Worm (Caenorhabditis elegans) whole organism, young adult: Measurements from ENCODE around the gene K06H7.1.
A peak's percentile ranks its signal among the peaks of the same experiment; 100 is the strongest.

Experiments
- B0035.1 ChIP-seq: sonication (generic microtip); optimal IDR thresholded peaks from 2 replicates; lab custom pipeline; 2016; ENCODE audit warnings: missing genetic modification characterization, mild to moderate bottlenecking, missing compliant biosample characterization, missing genotype, missing genetic modification reagents
- C17E4.6 ChIP-seq: fragments of 200-800 bp; sonication (Bioruptor generic); IDR thresholded peaks from 2 replicates; pipeline ENCODE4 v1.3.6; 2022; ENCODE audit warnings: missing genetic modification reagents, missing genetic modification characterization, missing compliant biosample characterization
- F49E8.2 ChIP-seq: sonication (generic microtip); optimal IDR thresholded peaks from 3 replicates; lab custom pipeline; 2017; ENCODE audit warnings: missing genetic modification characterization, mild to moderate bottlenecking, missing compliant biosample characterization, antibody characterized with exemption, moderate library complexity; ENCODE audit not compliant: insufficient read depth
- F57C9.4 ChIP-seq: sonication (generic microtip); optimal IDR thresholded peaks from 2 replicates; lab custom pipeline; 2017; ENCODE audit warnings: mild to moderate bottlenecking, missing genetic modification characterization, missing compliant biosample characterization
- K12H6.12 ChIP-seq: fragments of 200-800 bp; sonication (Bioruptor generic); optimal IDR thresholded peaks from 2 replicates; lab custom pipeline; 2018; ENCODE audit warnings: mild to moderate bottlenecking, missing genetic modification characterization, missing compliant biosample characterization
- T26A5.8 ChIP-seq: sonication (generic microtip); optimal IDR thresholded peaks from 2 replicates; lab custom pipeline; 2016; ENCODE audit warnings: missing genetic modification characterization, missing compliant biosample characterization
- Y53F4B.3 ChIP-seq: fragments of 200-800 bp; sonication (Bioruptor generic); IDR thresholded peaks from 2 replicates; pipeline ENCODE4 v1.3.6; 2022; ENCODE audit warnings: missing genetic modification reagents, missing genetic modification characterization, missing compliant biosample characterization
- Y67H2A.10 ChIP-seq: fragments of 200-800 bp; sonication (Bioruptor generic); conservative IDR thresholded peaks from 2 replicates; pipeline ENCODE4 v1.3.6; 2022; ENCODE audit warnings: missing genetic modification reagents, missing genetic modification characterization, missing compliant biosample characterization
- ZK185.1 ChIP-seq: sonication (generic microtip); optimal IDR thresholded peaks from 2 replicates; lab custom pipeline; 2016; ENCODE audit warnings: mild to moderate bottlenecking, missing genetic modification characterization, missing compliant biosample characterization; ENCODE audit not compliant: poor library complexity, severe bottlenecking
- bed-1 ChIP-seq: fragments of 200-800 bp; sonication (Bioruptor generic); IDR thresholded peaks from 2 replicates; pipeline ENCODE4 v1.3.6; 2022; ENCODE audit warnings: missing genetic modification reagents, missing genetic modification characterization, missing compliant biosample characterization
- ceh-100 ChIP-seq: fragments of 200-800 bp; sonication (Bioruptor generic); IDR thresholded peaks from 2 replicates; pipeline ENCODE4 v1.3.6; 2022; ENCODE audit warnings: missing genetic modification reagents, missing genetic modification characterization, missing compliant biosample characterization
- ceh-58 ChIP-seq: fragments of 200-800 bp; sonication (Bioruptor generic); IDR thresholded peaks from 2 replicates; pipeline ENCODE4 v1.3.6; 2022; ENCODE audit warnings: missing genetic modification characterization, missing compliant biosample characterization
- ceh-79 ChIP-seq: sonication (generic microtip); optimal IDR thresholded peaks from 2 replicates; lab custom pipeline; 2017; ENCODE audit warnings: mild to moderate bottlenecking, missing genetic modification characterization, missing compliant biosample characterization
- die-1 ChIP-seq: sonication (generic microtip); optimal IDR thresholded peaks from 2 replicates; lab custom pipeline; 2016; ENCODE audit warnings: missing genotype, mild to moderate bottlenecking, missing genetic modification characterization, missing compliant biosample characterization
- dox-1 ChIP-seq: fragments of 200-800 bp; sonication (Bioruptor generic); IDR thresholded peaks from 2 replicates; pipeline ENCODE4 v1.3.6; 2022; ENCODE audit warnings: missing genetic modification reagents, missing genetic modification characterization, missing compliant biosample characterization
- dpl-1 ChIP-seq: fragments of 150-350 bp; optimal IDR thresholded peaks from 2 replicates; lab custom pipeline; 2014; ENCODE audit warnings: missing biosample characterization, missing genetic modification reagents, missing genetic modification characterization
- efl-1 ChIP-seq: fragments of 150-350 bp; optimal IDR thresholded peaks from 2 replicates; lab custom pipeline; 2014; ENCODE audit warnings: missing biosample characterization, missing genetic modification reagents, missing genetic modification characterization
- fkh-3 ChIP-seq: sonication (generic microtip); optimal IDR thresholded peaks from 2 replicates; lab custom pipeline; 2016; ENCODE audit warnings: mild to moderate bottlenecking, missing genetic modification characterization, missing compliant biosample characterization
- hlh-12 ChIP-seq: sonication (generic microtip); optimal IDR thresholded peaks from 2 replicates; lab custom pipeline; 2016; ENCODE audit warnings: missing genetic modification characterization, missing compliant biosample characterization
- hlh-26 ChIP-seq: fragments of 200-800 bp; sonication (Bioruptor generic); conservative IDR thresholded peaks from 2 replicates; pipeline ENCODE4 v1.3.6; 2022; ENCODE audit warnings: missing genetic modification reagents, missing genetic modification characterization, missing compliant biosample characterization
- hsf-1 ChIP-seq: fragments of 200-800 bp; sonication (Bioruptor generic); IDR thresholded peaks from 2 replicates; pipeline ENCODE4 v1.3.6; 2022; ENCODE audit warnings: missing genetic modification reagents, missing genetic modification characterization, missing compliant biosample characterization
- lin-40 ChIP-seq: sonication (generic microtip); optimal IDR thresholded peaks from 2 replicates; lab custom pipeline; 2016; ENCODE audit warnings: missing genetic modification characterization, mild to moderate bottlenecking, missing compliant biosample characterization, missing genotype, missing genetic modification reagents
- madf-3 ChIP-seq: fragments of 200-800 bp; sonication (Bioruptor generic); IDR thresholded peaks from 2 replicates; pipeline ENCODE4 v1.3.6; 2022; ENCODE audit warnings: missing genetic modification reagents, missing genetic modification characterization, missing compliant biosample characterization
- madf-6 ChIP-seq: fragments of 200-800 bp; sonication (Bioruptor generic); IDR thresholded peaks from 2 replicates; pipeline ENCODE4 v1.3.6; 2022; ENCODE audit warnings: missing genetic modification reagents, missing genetic modification characterization, missing compliant biosample characterization
- mes-4 ChIP-seq: sonication (generic microtip); optimal IDR thresholded peaks from 2 replicates; lab custom pipeline; 2016; ENCODE audit warnings: missing genotype, missing genetic modification characterization, missing compliant biosample characterization
- mxl-1 ChIP-seq: sonication (generic microtip); optimal IDR thresholded peaks from 2 replicates; lab custom pipeline; 2016; ENCODE audit warnings: missing genetic modification characterization, missing compliant biosample characterization
- nfyb-1 ChIP-seq: fragments of 200-800 bp; sonication (Bioruptor generic); IDR thresholded peaks from 2 replicates; pipeline ENCODE4 v1.3.6; 2022; ENCODE audit warnings: missing genetic modification reagents, missing genetic modification characterization, missing compliant biosample characterization
- nhr-179 ChIP-seq: sonication (generic microtip); optimal IDR thresholded peaks from 2 replicates; lab custom pipeline; 2016; ENCODE audit warnings: mild to moderate bottlenecking, missing genetic modification characterization, missing compliant biosample characterization
- nhr-80 ChIP-seq: sonication (generic microtip); optimal IDR thresholded peaks from 2 replicates; lab custom pipeline; 2016; ENCODE audit warnings: missing genetic modification characterization, missing compliant biosample characterization
- pbrm-1 ChIP-seq: fragments of 200-800 bp; sonication (Bioruptor generic); IDR thresholded peaks from 2 replicates; pipeline ENCODE4 v1.3.6; 2022; ENCODE audit warnings: missing genetic modification reagents, missing genetic modification characterization, missing compliant biosample characterization
- pha-4 ChIP-seq: fragments of 150-350 bp; sonication (generic microtip); optimal IDR thresholded peaks from 2 replicates; lab custom pipeline; 2014; ENCODE audit warnings: missing biosample characterization, missing genetic modification reagents, missing genetic modification characterization
- sea-2 ChIP-seq: fragments of 200-800 bp; sonication (Bioruptor generic); IDR thresholded peaks from 2 replicates; pipeline ENCODE4 v1.3.6; 2022; ENCODE audit warnings: missing genetic modification characterization, missing compliant biosample characterization
- snpc-1.3 ChIP-seq: sonication (generic microtip); optimal IDR thresholded peaks from 2 replicates; lab custom pipeline; 2017; ENCODE audit warnings: missing genetic modification characterization, mild to moderate bottlenecking, missing compliant biosample characterization, antibody characterized with exemption, moderate library complexity, missing genotype, missing genetic modification reagents; ENCODE audit not compliant: insufficient read depth
- somi-1 ChIP-seq: fragments of 200-800 bp; sonication (Bioruptor generic); optimal IDR thresholded peaks from 2 replicates; lab custom pipeline; 2018; ENCODE audit warnings: mild to moderate bottlenecking, missing genetic modification characterization, missing compliant biosample characterization
- tbp1 ChIP-seq: fragments of 200-800 bp; sonication (Bioruptor generic); optimal IDR thresholded peaks from 2 replicates; lab custom pipeline; 2018; ENCODE audit warnings: mild to moderate bottlenecking, missing genetic modification characterization, missing compliant biosample characterization
- tbx-9 ChIP-seq: sonication (generic microtip); optimal IDR thresholded peaks from 2 replicates; lab custom pipeline; 2016; ENCODE audit warnings: borderline replicate concordance, missing genetic modification characterization, inconsistent platforms, missing compliant biosample characterization
- tlf-1 ChIP-seq: fragments of 200-800 bp; sonication (Bioruptor generic); optimal IDR thresholded peaks from 2 replicates; lab custom pipeline; 2018; ENCODE audit warnings: mild to moderate bottlenecking, missing genetic modification characterization, missing compliant biosample characterization
- unc-130 ChIP-seq: sonication (generic microtip); optimal IDR thresholded peaks from 2 replicates; lab custom pipeline; 2016; ENCODE audit warnings: missing genetic modification reagents, missing genetic modification characterization, missing compliant biosample characterization
- ztf-22 ChIP-seq: fragments of 200-800 bp; sonication (Bioruptor generic); optimal IDR thresholded peaks from 2 replicates; lab custom pipeline; 2018; ENCODE audit warnings: mild to moderate bottlenecking, missing genetic modification characterization, moderate library complexity, missing compliant biosample characterization
- ztf-25 ChIP-seq: fragments of 200-800 bp; sonication (Bioruptor generic); IDR thresholded peaks from 2 replicates; pipeline ENCODE4 v1.3.6; 2022; ENCODE audit warnings: missing genetic modification reagents, missing genetic modification characterization, missing compliant biosample characterization
- ztf-28 ChIP-seq: fragments of 200-800 bp; sonication (Bioruptor generic); IDR thresholded peaks from 2 replicates; pipeline ENCODE4 v1.3.6; 2022; ENCODE audit warnings: missing genetic modification reagents, missing genetic modification characterization, missing compliant biosample characterization
- ztf-3 ChIP-seq: fragments of 200-800 bp; sonication (Bioruptor generic); optimal IDR thresholded peaks from 2 replicates; lab custom pipeline; 2018; ENCODE audit warnings: mild to moderate bottlenecking, missing genetic modification characterization, missing compliant biosample characterization
- ztf-6 ChIP-seq: fragments of 200-800 bp; sonication (Bioruptor generic); IDR thresholded peaks from 2 replicates; pipeline ENCODE4 v1.3.6; 2022; ENCODE audit warnings: missing genetic modification reagents, missing genetic modification characterization, missing compliant biosample characterization

The K06H7.1 gene

ce11 chrIII:8144574-8145065 lies 45.5 kb downstream of the K06H7.1 start, which contains the start of the genes C14B9.8 and mrpl-18 (continued):
- no peak for TF ChIP-seq T26A5.8
- no peak for TF ChIP-seq efl-1
- TF ChIP-seq B0035.1 (tag; lab: Kevin White, UChicago), result no peak
- 0 out of 2 replicates have a peak, but pooled peaks have one; percentile 14 for TF ChIP-seq madf-3 (GFP tag; lab: Robert Waterston, UW)
- TF ChIP-seq nfyb-1 (GFP tag; lab: Robert Waterston, UW), result no peak
- TF ChIP-seq hlh-12 (tag; lab: Kevin White, UChicago), result no peak
- TF ChIP-seq Y67H2A.10 (GFP tag; lab: Robert Waterston, UW), result no peak
- TF ChIP-seq ceh-79 (tag; lab: Kevin White, UChicago), result no peak
- no peak for TF ChIP-seq hlh-26
- TF ChIP-seq C17E4.6, result no peak
- no peak for TF ChIP-seq Y53F4B.3 (GFP tag; lab: Robert Waterston, UW)
- no peak for TF ChIP-seq mes-4 (tag; lab: Kevin White, UChicago)
- TF ChIP-seq pha-4 (tag; lab: Kevin White, UChicago), result no peak
- TF ChIP-seq F49E8.2 (tag; lab: Kevin White, UChicago), result no peak
- TF ChIP-seq madf-6 (GFP tag; lab: Robert Waterston, UW), result no peak; the same call in 1 of the 2 replicates
- no peak for TF ChIP-seq pbrm-1 (GFP tag; lab: Robert Waterston, UW)
- no peak for TF ChIP-seq sea-2 (GFP tag; lab: Robert Waterston, UW)
- TF ChIP-seq nhr-179 (tag; lab: Kevin White, UChicago), result no peak
- no peak for TF ChIP-seq dpl-1 (GFP tag; lab: Kevin White, UChicago)
- TF ChIP-seq ztf-28 (GFP tag; lab: Robert Waterston, UW), result no peak
- TF ChIP-seq ztf-3 (GFP tag; lab: Kevin White, UChicago), result no peak
- peak; percentile 82 for TF ChIP-seq ZK185.1 (tag; lab: Kevin White, UChicago)
- no peak for TF ChIP-seq mxl-1 (tag; lab: Kevin White, UChicago)
- TF ChIP-seq tbx-9, result no peak
- no peak for TF ChIP-seq fkh-3
- TF ChIP-seq ceh-58 (GFP tag; lab: Robert Waterston, UW), result no peak
- no peak for TF ChIP-seq ztf-22 (GFP tag; lab: Kevin White, UChicago)
- TF ChIP-seq ztf-25 (GFP tag; lab: Robert Waterston, UW), result no peak
- TF ChIP-seq F57C9.4 (tag; lab: Kevin White, UChicago), result no peak
- peak; percentile 73 for TF ChIP-seq unc-130 (GFP tag; lab: Kevin White, UChicago)
- no peak for TF ChIP-seq tbp1 (GFP tag; lab: Kevin White, UChicago)

- no peak for TF ChIP-seq die-1
- TF ChIP-seq hsf-1 (GFP tag; lab: Robert Waterston, UW), result 0 out of 2 replicates have a peak, but pooled peaks have one; percentile 30
- TF ChIP-seq madf-3 (GFP tag; lab: Robert Waterston, UW), result 0 out of 2 replicates have a peak, but pooled peaks have one; percentile 39
- TF ChIP-seq, all 124 proteins: peak for 2
Measured at ce11 chrIII:8145971-8146370, 46.8 kb downstream of the K06H7.1 start.

ce11 chrIII:8148751-8149150 lies 49.6 kb downstream of the K06H7.1 start, which contains the start of gene D2007.2:
Gene D2007.2 (plus strand): TSS chrIII:8148963.
- TF ChIP-seq fkh-3 (no peak), nhr-179 (tag; lab: Kevin White, UChicago) (no peak), ztf-6 (GFP tag; lab: Robert Waterston, UW) (no peak), tlf-1 (GFP tag; lab: Kevin White, UChicago) (no peak), lin-40 (tag; lab: Kevin White, UChicago) (no peak), K12H6.12 (tag; lab: Kevin White, UChicago) (no peak), ceh-100 (no peak), somi-1 (GFP tag; lab: Kevin White, UChicago) (no peak), madf-3 (GFP tag; lab: Robert Waterston, UW) (no peak), snpc-1.3 (tag; lab: Kevin White, UChicago) (no peak), ztf-3 (GFP tag; lab: Kevin White, UChicago) (no peak), sea-2 (GFP tag; lab: Robert Waterston, UW) (no peak), bed-1 (no peak), dox-1 (GFP tag; lab: Robert Waterston, UW) (no peak), nhr-80 (tag; lab: Kevin White, UChicago) (no peak)
